Worm (Caenorhabditis elegans) whole organism, young adult: ENCODE data around the gene col-159.

Experiments used
- B0035.1 ChIP-seq: sonication (generic microtip); optimal IDR thresholded peaks from 2 replicates; lab custom pipeline; 2016; ENCODE audit warnings: missing genetic modification characterization, mild to moderate bottlenecking, missing compliant biosample characterization, missing genotype, missing genetic modification reagents
- B0336.3 ChIP-seq: fragments of 200-800 bp; sonication (Bioruptor generic); IDR thresholded peaks from 2 replicates; pipeline ENCODE4 v1.3.6; 2022; ENCODE audit warnings: missing genetic modification characterization, missing compliant biosample characterization
- T26A5.8 ChIP-seq: sonication (generic microtip); optimal IDR thresholded peaks from 2 replicates; lab custom pipeline; 2016; ENCODE audit warnings: missing genetic modification characterization, missing compliant biosample characterization
- akir-1 ChIP-seq: fragments of 200-800 bp; sonication (Bioruptor generic); optimal IDR thresholded peaks from 2 replicates; lab custom pipeline; 2018; ENCODE audit warnings: mild to moderate bottlenecking, missing genetic modification characterization, moderate library complexity, missing compliant biosample characterization
- ama-1 ChIP-seq, 3 experiments: fragments of 150-350 bp in 1 of 3; sonication (generic microtip) in 2 of 3; optimal IDR thresholded peaks; 2 replicates each; lab custom pipeline; 2014 to 2018; ENCODE audit warnings: missing biosample characterization in 2 of 3, missing genetic modification characterization in 2 of 3, missing genetic modification reagents in 2 of 3
- bed-1 ChIP-seq: fragments of 200-800 bp; sonication (Bioruptor generic); IDR thresholded peaks from 2 replicates; pipeline ENCODE4 v1.3.6; 2022; ENCODE audit warnings: missing genetic modification reagents, missing genetic modification characterization, missing compliant biosample characterization
- ceh-40 ChIP-seq: fragments of 200-800 bp; sonication (Bioruptor generic); IDR thresholded peaks from 2 replicates; pipeline ENCODE4 v1.3.6; 2022; ENCODE audit warnings: missing genetic modification characterization, missing compliant biosample characterization
- egl-18 ChIP-seq: fragments of 200-800 bp; sonication (Bioruptor generic); IDR thresholded peaks from 2 replicates; pipeline ENCODE4 v1.3.6; 2022; ENCODE audit warnings: missing genetic modification reagents, missing genetic modification characterization, missing compliant biosample characterization
- nhr-120 ChIP-seq: fragments of 200-800 bp; sonication (Bioruptor generic); IDR thresholded peaks from 2 replicates; pipeline ENCODE4 v1.3.6; 2022; ENCODE audit warnings: missing genetic modification characterization, missing compliant biosample characterization
- pha-4 ChIP-seq: fragments of 150-350 bp; sonication (generic microtip); optimal IDR thresholded peaks from 2 replicates; lab custom pipeline; 2014; ENCODE audit warnings: missing biosample characterization, missing genetic modification reagents, missing genetic modification characterization

ce11 chrV:13229538-13229937 is 27.6 kb upstream of the col-159 start:
- TF ChIP-seq bed-1 (GFP tag; lab: Robert Waterston, UW) (no peak), B0035.1 (tag; lab: Kevin White, UChicago) (no peak), nhr-120 (no peak), ama-1 (optimal IDR thresholded peaks at IDR 0.05; lab: Kevin White, UChicago) (no peak), ama-1 (GFP tag; optimal IDR thresholded peaks at IDR 0.05; lab: Kevin White, UChicago) (no peak), ceh-40 (GFP tag; lab: Robert Waterston, UW) (no peak), egl-18 (no peak), akir-1 (GFP tag; lab: Kevin White, UChicago) (no peak), pha-4 (no peak), T26A5.8 (tag; lab: Kevin White, UChicago) (no peak), B0336.3 (GFP tag; lab: Robert Waterston, UW) (no peak)
